Fruit fly (Drosophila melanogaster) whole organism, embryonic: ENCODE results near the gene CG1824.
A peak's percentile ranks its signal among the peaks of the same experiment; 100 is the strongest.

Source experiments
- Ada2b ChIP-seq: fragments of 200-800 bp; sonication (Bioruptor generic); IDR thresholded peaks from 2 replicates; pipeline ENCODE4 v1.3.6; 2022; ENCODE audit warnings: missing biosample characterization, missing genetic modification characterization
- B-H2 ChIP-seq: fragments of 200-800 bp; sonication (Bioruptor generic); optimal IDR thresholded peaks from 2 replicates; lab custom pipeline; 2018; ENCODE audit warnings: missing biosample characterization, mild to moderate bottlenecking, missing genetic modification characterization
- Bdp1 ChIP-seq: fragments of 200-800 bp; sonication (Bioruptor generic); optimal IDR thresholded peaks from 3 replicates; lab custom pipeline; 2016; ENCODE audit warnings: missing biosample characterization, missing genetic modification characterization
- CG1024 ChIP-seq: fragments of 200-800 bp; sonication (Bioruptor generic); IDR thresholded peaks from 2 replicates; pipeline ENCODE4 v1.3.6; 2022; ENCODE audit warnings: missing biosample characterization, missing genetic modification characterization
- CG11456 ChIP-seq: fragments of 200-800 bp; sonication (Bioruptor generic); IDR thresholded peaks from 3 replicates; pipeline ENCODE4 v1.3.6; 2022; ENCODE audit warnings: missing biosample characterization, missing genetic modification characterization
- CG12071 ChIP-seq: fragments of 200-800 bp; sonication (Bioruptor generic); optimal IDR thresholded peaks from 3 replicates; lab custom pipeline; 2018; ENCODE audit warnings: missing biosample characterization, mild to moderate bottlenecking, missing genetic modification characterization
- CG13624 ChIP-seq: fragments of 200-800 bp; sonication (Bioruptor generic); optimal IDR thresholded peaks from 2 replicates; lab custom pipeline; 2016; ENCODE audit warnings: missing biosample characterization, missing genetic modification characterization
- CG14710 ChIP-seq: fragments of 200-800 bp; sonication (Bioruptor generic); optimal IDR thresholded peaks from 3 replicates; lab custom pipeline; 2019; ENCODE audit warnings: missing biosample characterization, mild to moderate bottlenecking, missing genetic modification characterization, moderate library complexity
- CG15269 ChIP-seq: fragments of 200-800 bp; sonication (Bioruptor generic); optimal IDR thresholded peaks from 2 replicates; lab custom pipeline; 2018; ENCODE audit warnings: missing biosample characterization, mild to moderate bottlenecking, missing genetic modification characterization, moderate library complexity
- CG15601 ChIP-seq: fragments of 200-800 bp; sonication (Bioruptor generic); optimal IDR thresholded peaks from 3 replicates; lab custom pipeline; 2019; ENCODE audit warnings: missing biosample characterization, mild to moderate bottlenecking, missing genetic modification characterization, moderate library complexity
- CG17912 ChIP-seq: fragments of 200-800 bp; sonication (Bioruptor generic); optimal IDR thresholded peaks from 2 replicates; lab custom pipeline; 2018; ENCODE audit warnings: missing biosample characterization, mild to moderate bottlenecking, missing genetic modification characterization
- CG3065 ChIP-seq: fragments of 200-800 bp; sonication (Bioruptor generic); optimal IDR thresholded peaks from 2 replicates; lab custom pipeline; 2016; ENCODE audit warnings: missing biosample characterization, missing genetic modification characterization
- CG3281 ChIP-seq: fragments of 200-800 bp; sonication (Bioruptor generic); optimal IDR thresholded peaks from 3 replicates; lab custom pipeline; 2017; ENCODE audit warnings: missing biosample characterization, mild to moderate bottlenecking, missing genetic modification characterization
- CG3407 ChIP-seq: fragments of 200-800 bp; sonication (Bioruptor generic); optimal IDR thresholded peaks from 2 replicates; lab custom pipeline; 2018; ENCODE audit warnings: missing biosample characterization, mild to moderate bottlenecking, missing genetic modification characterization
- CG34376 ChIP-seq: fragments of 200-800 bp; sonication (Bioruptor generic); optimal IDR thresholded peaks from 2 replicates; lab custom pipeline; 2018; ENCODE audit warnings: missing biosample characterization, mild to moderate bottlenecking, missing genetic modification characterization
- CG3847 ChIP-seq: fragments of 200-800 bp; sonication (Bioruptor generic); IDR thresholded peaks from 2 replicates; pipeline ENCODE4 v1.3.6; 2022; ENCODE audit warnings: missing biosample characterization, missing genetic modification characterization
- CG4282 ChIP-seq: fragments of 200-800 bp; sonication (Bioruptor generic); optimal IDR thresholded peaks from 2 replicates; lab custom pipeline; 2016; ENCODE audit warnings: missing biosample characterization, missing genetic modification characterization
- CG4820 ChIP-seq: fragments of 200-800 bp; sonication (Bioruptor generic); optimal IDR thresholded peaks from 3 replicates; lab custom pipeline; 2016; ENCODE audit warnings: missing biosample characterization, missing genetic modification characterization
- CG6854 ChIP-seq: fragments of 200-800 bp; sonication (Bioruptor generic); optimal IDR thresholded peaks from 3 replicates; lab custom pipeline; 2017; ENCODE audit warnings: missing biosample characterization, mild to moderate bottlenecking, missing genetic modification characterization
- CG8359 ChIP-seq: fragments of 200-800 bp; sonication (Bioruptor generic); optimal IDR thresholded peaks from 2 replicates; lab custom pipeline; 2017; ENCODE audit warnings: missing biosample characterization, mild to moderate bottlenecking, missing genetic modification characterization, borderline replicate concordance
- CoRest ChIP-seq: fragments of 200-800 bp; sonication (Bioruptor generic); optimal IDR thresholded peaks from 3 replicates; lab custom pipeline; 2018; ENCODE audit warnings: missing biosample characterization, mild to moderate bottlenecking, missing genetic modification characterization, moderate library complexity
- D19B ChIP-seq: fragments of 200-800 bp; sonication (Bioruptor generic); optimal IDR thresholded peaks from 2 replicates; lab custom pipeline; 2017; ENCODE audit warnings: missing biosample characterization, mild to moderate bottlenecking, missing genetic modification characterization
- Dek ChIP-seq: fragments of 200-800 bp; sonication (Bioruptor generic); optimal IDR thresholded peaks from 3 replicates; lab custom pipeline; 2019; ENCODE audit warnings: missing biosample characterization, mild to moderate bottlenecking, missing genetic modification characterization, moderate library complexity
- Gsc ChIP-seq: fragments of 200-800 bp; sonication (Bioruptor generic); IDR thresholded peaks from 2 replicates; pipeline ENCODE4 v1.3.6; 2022; ENCODE audit warnings: missing biosample characterization, missing genetic modification characterization
- Kr ChIP-seq: fragments of 200-800 bp; sonication (Bioruptor generic); optimal IDR thresholded peaks from 2 replicates; lab custom pipeline; 2017; ENCODE audit warnings: missing biosample characterization, mild to moderate bottlenecking, missing genetic modification characterization
- Meics ChIP-seq: fragments of 200-800 bp; sonication (Bioruptor generic); optimal IDR thresholded peaks from 2 replicates; lab custom pipeline; 2017; ENCODE audit warnings: missing biosample characterization, mild to moderate bottlenecking, missing genetic modification characterization
- Myb ChIP-seq: fragments of 200-800 bp; sonication (Bioruptor generic); optimal IDR thresholded peaks from 2 replicates; lab custom pipeline; 2016; ENCODE audit warnings: missing biosample characterization, missing genetic modification characterization
- Opbp ChIP-seq: fragments of 200-800 bp; sonication (Bioruptor generic); IDR thresholded peaks from 3 replicates; pipeline ENCODE4 v1.3.6; 2022; ENCODE audit warnings: missing biosample characterization, missing genetic modification characterization; ENCODE audit not compliant: partially characterized antibody
- PHDP ChIP-seq: fragments of 200-800 bp; sonication (Bioruptor generic); optimal IDR thresholded peaks from 3 replicates; lab custom pipeline; 2018; ENCODE audit warnings: missing biosample characterization, mild to moderate bottlenecking, missing genetic modification characterization, moderate library complexity
- Sin3A ChIP-seq: fragments of >200 bp; optimal IDR thresholded peaks from 2 replicates; lab custom pipeline; 2018
- Sry-δ ChIP-seq: fragments of 200-800 bp; sonication (Bioruptor generic); optimal IDR thresholded peaks from 2 replicates; lab custom pipeline; 2016; ENCODE audit warnings: missing biosample characterization, missing genetic modification characterization
- Usf ChIP-seq: fragments of 200-800 bp; sonication (Bioruptor generic); optimal IDR thresholded peaks from 2 replicates; lab custom pipeline; 2017; ENCODE audit warnings: missing genotype, missing biosample characterization, missing genetic modification characterization
- Vsx1 ChIP-seq: fragments of 200-800 bp; sonication (Bioruptor generic); optimal IDR thresholded peaks from 2 replicates; lab custom pipeline; 2017; ENCODE audit warnings: missing biosample characterization, mild to moderate bottlenecking, missing genetic modification characterization, missing genetic modification reagents
- dm ChIP-seq: fragments of 200-800 bp; sonication (Bioruptor generic); optimal IDR thresholded peaks from 3 replicates; lab custom pipeline; 2016; ENCODE audit warnings: missing biosample characterization, missing genetic modification characterization
- emc ChIP-seq: fragments of 200-800 bp; sonication (Bioruptor generic); optimal IDR thresholded peaks from 2 replicates; lab custom pipeline; 2016; ENCODE audit warnings: missing biosample characterization, missing genetic modification characterization
- gce ChIP-seq: fragments of 200-800 bp; sonication (Bioruptor generic); IDR thresholded peaks from 3 replicates; pipeline ENCODE4 v1.3.6; 2022; ENCODE audit warnings: missing biosample characterization, missing genetic modification characterization
- hb ChIP-seq: fragments of 200-800 bp; sonication (Bioruptor generic); IDR thresholded peaks from 3 replicates; pipeline ENCODE4 v1.3.6; 2022; ENCODE audit warnings: missing biosample characterization, missing genetic modification characterization; ENCODE audit not compliant: partially characterized antibody
- her ChIP-seq: fragments of 200-800 bp; sonication (Bioruptor generic); optimal IDR thresholded peaks from 2 replicates; lab custom pipeline; 2016; ENCODE audit warnings: missing biosample characterization, missing genetic modification characterization
- ken ChIP-seq: fragments of 200-800 bp; sonication (Bioruptor generic); IDR thresholded peaks from 3 replicates; pipeline ENCODE4 v1.3.6; 2022; ENCODE audit warnings: missing biosample characterization, missing genetic modification characterization
- klu ChIP-seq: fragments of 200-800 bp; sonication (Bioruptor generic); IDR thresholded peaks from 2 replicates; pipeline ENCODE4 v1.3.6; 2022; ENCODE audit warnings: missing biosample characterization, missing genetic modification characterization
- lov ChIP-seq, 2 experiments: fragments of 200-800 bp in 1 of 2; fragments of >200 bp in 1 of 2; sonication (Bioruptor generic) in 1 of 2; IDR thresholded peaks in 1 of 2; optimal IDR thresholded peaks in 1 of 2; 2 replicates in 1 of 2; 3 replicates in 1 of 2; pipeline versions ENCODE4 v1.3.6 to Lab custom; 2017 to 2022; ENCODE audit warnings: missing biosample characterization in 1 of 2, missing genetic modification characterization in 1 of 2
- maf-S ChIP-seq: fragments of 200-800 bp; sonication (Bioruptor generic); optimal IDR thresholded peaks from 2 replicates; lab custom pipeline; 2016; ENCODE audit warnings: missing biosample characterization, missing genetic modification characterization
- pb ChIP-seq: fragments of 200-800 bp; sonication (Bioruptor generic); optimal IDR thresholded peaks from 3 replicates; lab custom pipeline; 2016; ENCODE audit warnings: missing biosample characterization, missing genetic modification characterization
- pum ChIP-seq: fragments of 200-800 bp; sonication (Bioruptor generic); optimal IDR thresholded peaks from 2 replicates; lab custom pipeline; 2016; ENCODE audit warnings: missing biosample characterization, missing genetic modification characterization
- pzg ChIP-seq: fragments of 200-800 bp; sonication (Bioruptor generic); optimal IDR thresholded peaks from 3 replicates; lab custom pipeline; 2018; ENCODE audit warnings: missing biosample characterization, mild to moderate bottlenecking, missing genetic modification characterization, moderate library complexity
- repo ChIP-seq: fragments of 200-800 bp; sonication (Bioruptor generic); optimal IDR thresholded peaks from 2 replicates; lab custom pipeline; 2016; ENCODE audit warnings: missing biosample characterization, missing genetic modification characterization
- sens ChIP-seq: fragments of 200-800 bp; sonication (Bioruptor generic); peaks from one replicate; lab custom pipeline; 2016; ENCODE audit warnings: missing biosample characterization, missing genetic modification characterization
- tup ChIP-seq: fragments of 200-800 bp; sonication (Bioruptor generic); optimal IDR thresholded peaks from 2 replicates; lab custom pipeline; 2016; ENCODE audit warnings: missing biosample characterization, mild to moderate bottlenecking, missing genetic modification characterization, moderate library complexity
- wek ChIP-seq: fragments of 200-800 bp; sonication (Bioruptor generic); optimal IDR thresholded peaks from 3 replicates; lab custom pipeline; 2018; ENCODE audit warnings: missing biosample characterization, mild to moderate bottlenecking, missing genetic modification characterization, moderate library complexity
- zf30C ChIP-seq: fragments of 200-800 bp; sonication (Bioruptor generic); optimal IDR thresholded peaks from 3 replicates; lab custom pipeline; 2018; ENCODE audit warnings: missing biosample characterization, mild to moderate bottlenecking, missing genetic modification characterization

Gene CG1824

dm6 chrX:12575827-12576408 is 19.5 kb downstream of the CG1824 start (continued):
- TF ChIP-seq CG8359 (GFP tag; lab: Kevin White, UChicago), result peak; percentile 70
- no peak for TF ChIP-seq CG34376
- TF ChIP-seq Meics (GFP tag; lab: Kevin White, UChicago), result peak; percentile 9
- no peak for TF ChIP-seq zf30C (GFP tag; lab: Kevin White, UChicago)
- TF ChIP-seq emc (GFP tag; lab: Kevin White, UChicago), result no peak
- peak; percentile 26; the same call in 1 of the 2 replicates for TF ChIP-seq Gsc (GFP tag; lab: Robert Waterston, UW)
- TF ChIP-seq lov (optimal IDR thresholded peaks at IDR 0.05; lab: Kevin White, UChicago), result no peak
- 0 out of 3 replicates have a peak, but pooled peaks have one; percentile 45 for TF ChIP-seq lov (GFP tag; IDR thresholded peaks at IDR 0.05; lab: Robert Waterston, UW)
- TF ChIP-seq CG3407, result peak; percentile 72
- no peak for TF ChIP-seq hb
- TF ChIP-seq Bdp1 (GFP tag; lab: Kevin White, UChicago), result no peak
- no peak for TF ChIP-seq klu
- 0 out of 3 replicates have a peak, but pooled peaks have one; percentile 23 for TF ChIP-seq ken (GFP tag; lab: Robert Waterston, UW)
- no peak for TF ChIP-seq repo (GFP tag; lab: Kevin White, UChicago)
- TF ChIP-seq Myb (GFP tag; lab: Kevin White, UChicago), result no peak
- TF ChIP-seq sens (GFP tag; lab: Kevin White, UChicago), result peak; percentile 95
- no peak for TF ChIP-seq CG6854 (GFP tag; lab: Kevin White, UChicago)
- peak; percentile 66 for TF ChIP-seq PHDP
- TF ChIP-seq dm (GFP tag; lab: Kevin White, UChicago), result no peak
- no peak for TF ChIP-seq wek
- TF ChIP-seq Usf (GFP tag; lab: Kevin White, UChicago), result peak; percentile 67
- TF ChIP-seq maf-S (GFP tag; lab: Kevin White, UChicago), result no peak
- no peak for TF ChIP-seq CG11456 (GFP tag; lab: Robert Waterston, UW)
- TF ChIP-seq CG4820 (GFP tag; lab: Kevin White, UChicago), result peak; percentile 60
- peak; percentile 43 for TF ChIP-seq pum (GFP tag; lab: Kevin White, UChicago)
- TF ChIP-seq CG17912 (GFP tag; lab: Kevin White, UChicago), result no peak
- TF ChIP-seq CG3847, result no peak
- no peak for TF ChIP-seq her (GFP tag; lab: Kevin White, UChicago)
- TF ChIP-seq pzg (GFP tag; lab: Kevin White, UChicago), result no peak
- no peak for TF ChIP-seq pb (GFP tag; lab: Kevin White, UChicago)
- TF ChIP-seq CG1024 (GFP tag; lab: Robert Waterston, UW), result no peak
- peak; percentile 35 for TF ChIP-seq CG4282 (GFP tag; lab: Kevin White, UChicago)
- TF ChIP-seq CG3065 (GFP tag; lab: Kevin White, UChicago), result peak; percentile 29
- no peak for TF ChIP-seq CG15269 (tag; lab: Kevin White, UChicago)
- peak; percentile 37 for TF ChIP-seq Vsx1 (GFP tag; lab: Kevin White, UChicago)
- peak; percentile 82 for TF ChIP-seq CoRest (tag; lab: Kevin White, UChicago)
- TF ChIP-seq Dek (tag; lab: Kevin White, UChicago), result no peak
- no peak for TF ChIP-seq CG12071 (GFP tag; lab: Kevin White, UChicago)
- TF ChIP-seq D19B, result no peak
- 0 out of 3 replicates have a peak, but pooled peaks have one; percentile 32 for TF ChIP-seq gce (GFP tag; lab: Robert Waterston, UW)
- peak; percentile 72 for TF ChIP-seq CG15601 (tag; lab: Kevin White, UChicago)
- TF ChIP-seq Sry-δ (GFP tag; lab: Kevin White, UChicago), result no peak
- TF ChIP-seq CG13624, result peak; percentile 0
- TF ChIP-seq B-H2, result no peak
- no peak for TF ChIP-seq CG3281 (GFP tag; lab: Kevin White, UChicago)
- no peak for TF ChIP-seq Opbp (GFP tag; lab: Robert Waterston, UW)
- peak; percentile 85 for TF ChIP-seq CG14710 (tag; lab: Kevin White, UChicago)
- TF ChIP-seq Kr, result peak; percentile 38
- no peak for TF ChIP-seq tup (GFP tag; lab: Kevin White, UChicago)
- no peak for TF ChIP-seq Ada2b (GFP tag; lab: Robert Waterston, UW)
- TF ChIP-seq Sin3A (lab: Kevin White, UChicago), result no peak
